Fruit fly (Drosophila melanogaster) whole organism, embryonic: ENCODE data around the gene rols.

Experiments used
- Asciz ChIP-seq: fragments of 200-800 bp; sonication (Bioruptor generic); optimal IDR thresholded peaks from 2 replicates; lab custom pipeline; 2017; ENCODE audit warnings: missing biosample characterization, mild to moderate bottlenecking, missing genetic modification characterization, missing genetic modification reagents
- Atf-2 ChIP-seq: fragments of 200-800 bp; sonication (Bioruptor generic); optimal IDR thresholded peaks from 2 replicates; lab custom pipeline; 2016; ENCODE audit warnings: missing biosample characterization, missing genetic modification characterization
- CG10209 ChIP-seq: fragments of 200-800 bp; sonication (Bioruptor generic); optimal IDR thresholded peaks from 3 replicates; lab custom pipeline; 2017; ENCODE audit warnings: missing biosample characterization, mild to moderate bottlenecking, missing genetic modification characterization, missing genetic modification reagents
- CG10431 ChIP-seq: fragments of 200-800 bp; sonication (Bioruptor generic); optimal IDR thresholded peaks from 3 replicates; lab custom pipeline; 2018; ENCODE audit warnings: missing biosample characterization, mild to moderate bottlenecking, missing genetic modification characterization
- CG10979 ChIP-seq: fragments of 200-800 bp; sonication (Bioruptor generic); optimal IDR thresholded peaks from 2 replicates; lab custom pipeline; 2018; ENCODE audit warnings: missing biosample characterization, mild to moderate bottlenecking, missing genetic modification characterization, moderate library complexity
- CG11085 ChIP-seq: fragments of 200-800 bp; sonication (Bioruptor generic); IDR thresholded peaks from 2 replicates; pipeline ENCODE4 v1.3.6; 2022; ENCODE audit warnings: missing biosample characterization, missing genetic modification characterization
- CG11398 ChIP-seq: fragments of 200-800 bp; sonication (Bioruptor generic); optimal IDR thresholded peaks from 2 replicates; lab custom pipeline; 2016; ENCODE audit warnings: missing biosample characterization, missing genetic modification characterization
- CG11504 ChIP-seq: fragments of 200-800 bp; sonication (Bioruptor generic); optimal IDR thresholded peaks from 3 replicates; lab custom pipeline; 2019; ENCODE audit warnings: missing biosample characterization, mild to moderate bottlenecking, missing genetic modification characterization, moderate library complexity
- CG12299 ChIP-seq: fragments of 200-800 bp; sonication (Bioruptor generic); optimal IDR thresholded peaks from 2 replicates; lab custom pipeline; 2018; ENCODE audit warnings: missing biosample characterization, mild to moderate bottlenecking, missing genetic modification characterization
- CG12744 ChIP-seq: fragments of 200-800 bp; sonication (Bioruptor generic); optimal IDR thresholded peaks from 2 replicates; lab custom pipeline; 2016; ENCODE audit warnings: missing biosample characterization, missing genetic modification characterization
- CG13287 ChIP-seq: fragments of 200-800 bp; sonication (Bioruptor generic); IDR thresholded peaks from 2 replicates; pipeline ENCODE4 v1.3.6; 2022; ENCODE audit warnings: missing biosample characterization, missing genetic modification characterization; ENCODE audit not compliant: partially characterized antibody
- CG13894 ChIP-seq: fragments of 200-800 bp; sonication (Bioruptor generic); optimal IDR thresholded peaks from 3 replicates; lab custom pipeline; 2018; ENCODE audit warnings: missing biosample characterization, mild to moderate bottlenecking, missing genetic modification characterization, moderate library complexity
- CG15269 ChIP-seq: fragments of 200-800 bp; sonication (Bioruptor generic); optimal IDR thresholded peaks from 2 replicates; lab custom pipeline; 2018; ENCODE audit warnings: missing biosample characterization, mild to moderate bottlenecking, missing genetic modification characterization, moderate library complexity
- CG1529 ChIP-seq: fragments of 200-800 bp; sonication (Bioruptor generic); optimal IDR thresholded peaks from 3 replicates; lab custom pipeline; 2018; ENCODE audit warnings: missing biosample characterization, missing genetic modification characterization
- CG15479 ChIP-seq: fragments of 200-800 bp; sonication (Bioruptor generic); optimal IDR thresholded peaks from 3 replicates; lab custom pipeline; 2019; ENCODE audit warnings: missing biosample characterization, mild to moderate bottlenecking, missing genetic modification characterization, moderate library complexity
- CG15601 ChIP-seq: fragments of 200-800 bp; sonication (Bioruptor generic); optimal IDR thresholded peaks from 3 replicates; lab custom pipeline; 2019; ENCODE audit warnings: missing biosample characterization, mild to moderate bottlenecking, missing genetic modification characterization, moderate library complexity
- CG17829 ChIP-seq: fragments of 200-800 bp; optimal IDR thresholded peaks from 2 replicates; lab custom pipeline; 2019; ENCODE audit warnings: missing biosample characterization, mild to moderate bottlenecking, missing genetic modification characterization, moderate library complexity
- CG18619 ChIP-seq: fragments of 200-800 bp; sonication (Bioruptor generic); optimal IDR thresholded peaks from 3 replicates; lab custom pipeline; 2017; ENCODE audit warnings: missing biosample characterization, mild to moderate bottlenecking, missing genetic modification characterization
- CG30403 ChIP-seq: fragments of 200-800 bp; sonication (Bioruptor generic); optimal IDR thresholded peaks from 3 replicates; lab custom pipeline; 2016; ENCODE audit warnings: missing biosample characterization, missing genetic modification characterization
- CG33557 ChIP-seq: fragments of 200-800 bp; sonication (Bioruptor generic); optimal IDR thresholded peaks from 2 replicates; lab custom pipeline; 2019; ENCODE audit warnings: missing biosample characterization, mild to moderate bottlenecking, missing genetic modification characterization, moderate library complexity
- CG6854 ChIP-seq: fragments of 200-800 bp; sonication (Bioruptor generic); optimal IDR thresholded peaks from 3 replicates; lab custom pipeline; 2017; ENCODE audit warnings: missing biosample characterization, mild to moderate bottlenecking, missing genetic modification characterization
- CG8290 ChIP-seq, 3 experiments: fragments of 200-800 bp; sonication (Bioruptor generic); optimal IDR thresholded peaks; 2 replicates each; lab custom pipeline; 2016 to 2019; ENCODE audit warnings: missing biosample characterization in 3 of 3, missing genetic modification characterization in 3 of 3, mild to moderate bottlenecking in 2 of 3, moderate library complexity in 1 of 3
- CG8944 ChIP-seq: fragments of 200-800 bp; sonication (Bioruptor generic); optimal IDR thresholded peaks from 3 replicates; lab custom pipeline; 2016; ENCODE audit warnings: missing biosample characterization, missing genetic modification characterization
- CG9817 ChIP-seq: fragments of 200-800 bp; sonication (Bioruptor generic); optimal IDR thresholded peaks from 2 replicates; lab custom pipeline; 2018; ENCODE audit warnings: missing biosample characterization, mild to moderate bottlenecking, missing genetic modification characterization, moderate library complexity
- Dip3 ChIP-seq: fragments of 200-800 bp; sonication (Bioruptor generic); optimal IDR thresholded peaks from 3 replicates; lab custom pipeline; 2016; ENCODE audit warnings: missing biosample characterization, missing genetic modification characterization
- Hr51 ChIP-seq, 2 experiments: fragments of 200-800 bp; sonication (Bioruptor generic); optimal IDR thresholded peaks; 2 replicates in 1 of 2; 3 replicates in 1 of 2; lab custom pipeline; 2016 to 2018; ENCODE audit warnings: missing biosample characterization in 2 of 2, missing genetic modification characterization in 2 of 2, mild to moderate bottlenecking in 1 of 2, moderate library complexity in 1 of 2
- MBD-R2 ChIP-seq: fragments of 200-800 bp; sonication (Bioruptor generic); IDR thresholded peaks from 2 replicates; pipeline ENCODE4 v1.3.6; 2022; ENCODE audit warnings: missing biosample characterization, missing genetic modification characterization
- MESR4 ChIP-seq: fragments of 200-800 bp; sonication (Bioruptor generic); optimal IDR thresholded peaks from 2 replicates; lab custom pipeline; 2018; ENCODE audit warnings: missing biosample characterization, mild to moderate bottlenecking, missing genetic modification characterization, moderate library complexity
- NfI ChIP-seq: fragments of 200-800 bp; sonication (Bioruptor generic); optimal IDR thresholded peaks from 3 replicates; lab custom pipeline; 2018; ENCODE audit warnings: missing biosample characterization, mild to moderate bottlenecking, missing genetic modification characterization, moderate library complexity
- Oaz ChIP-seq: fragments of 200-800 bp; sonication (Bioruptor generic); IDR thresholded peaks from 2 replicates; pipeline ENCODE4 v1.3.6; 2022; ENCODE audit warnings: missing biosample characterization, missing genetic modification characterization
- Pdp1 ChIP-seq, 2 experiments: fragments of 200-800 bp; sonication (Bioruptor generic); optimal IDR thresholded peaks; 3 replicates each; lab custom pipeline; 2016; ENCODE audit warnings: missing biosample characterization in 2 of 2, missing genetic modification characterization in 2 of 2, mild to moderate bottlenecking in 1 of 2, moderate library complexity in 1 of 2
- Side ChIP-seq: fragments of 200-800 bp; sonication (Bioruptor generic); optimal IDR thresholded peaks from 2 replicates; lab custom pipeline; 2016; ENCODE audit warnings: missing biosample characterization, missing genetic modification characterization
- Six4 ChIP-seq: fragments of 200-800 bp; sonication (Bioruptor generic); optimal IDR thresholded peaks from 2 replicates; lab custom pipeline; 2016; ENCODE audit warnings: missing biosample characterization, missing genetic modification characterization
- Sry-δ ChIP-seq: fragments of 200-800 bp; sonication (Bioruptor generic); optimal IDR thresholded peaks from 2 replicates; lab custom pipeline; 2016; ENCODE audit warnings: missing biosample characterization, missing genetic modification characterization
- cad ChIP-seq: fragments of >200 bp; optimal IDR thresholded peaks from 2 replicates; lab custom pipeline; 2017; ENCODE audit warnings: missing biosample characterization, missing genetic modification characterization
- cas ChIP-seq: fragments of 200-800 bp; sonication (Bioruptor generic); IDR thresholded peaks from 2 replicates; pipeline ENCODE4 v1.3.6; 2022; ENCODE audit warnings: missing biosample characterization, missing genetic modification characterization
- ci ChIP-seq: fragments of 200-800 bp; sonication (Bioruptor generic); IDR thresholded peaks from 3 replicates; pipeline ENCODE4 v1.3.6; 2022; ENCODE audit warnings: missing biosample characterization, missing genetic modification characterization
- dmrt11E ChIP-seq: fragments of 200-800 bp; sonication (Bioruptor generic); optimal IDR thresholded peaks from 3 replicates; lab custom pipeline; 2018; ENCODE audit warnings: missing biosample characterization, mild to moderate bottlenecking, missing genetic modification characterization, moderate library complexity
- eve ChIP-seq, 2 experiments: fragments of >200 bp; optimal IDR thresholded peaks; 2 replicates each; lab custom pipeline; 2017; ENCODE audit warnings: missing biosample characterization in 2 of 2, missing genetic modification characterization in 2 of 2
- nerfin-1 ChIP-seq: fragments of 200-800 bp; sonication (Bioruptor generic); optimal IDR thresholded peaks from 3 replicates; lab custom pipeline; 2019; ENCODE audit warnings: missing biosample characterization, mild to moderate bottlenecking, missing genetic modification characterization, moderate library complexity
- otp ChIP-seq: fragments of 200-800 bp; sonication (Bioruptor generic); IDR thresholded peaks from 3 replicates; pipeline ENCODE4, ENCODE4 v1.3.6; 2022; ENCODE audit warnings: missing biosample characterization, missing genetic modification characterization
- prd ChIP-seq, 3 experiments: fragments of >200 bp in 2 of 3; fragments of 200-800 bp in 1 of 3; sonication (Bioruptor generic) in 1 of 3; optimal IDR thresholded peaks in 2 of 3; IDR thresholded peaks in 1 of 3; 2 replicates in 2 of 3; 3 replicates in 1 of 3; pipeline versions ENCODE4 v1.3.6 to Lab custom; 2017 to 2022; ENCODE audit warnings: missing biosample characterization in 1 of 3, missing genetic modification characterization in 1 of 3
- shn ChIP-seq: fragments of 200-800 bp; sonication (Bioruptor generic); optimal IDR thresholded peaks from 3 replicates; lab custom pipeline; 2016; ENCODE audit warnings: missing biosample characterization, missing genetic modification characterization
- slbo ChIP-seq: fragments of 200-800 bp; sonication (Bioruptor generic); IDR thresholded peaks from 2 replicates; pipeline ENCODE4 v1.3.6; 2022; ENCODE audit warnings: missing biosample characterization, missing genetic modification characterization
- sr ChIP-seq: fragments of 200-800 bp; sonication (Bioruptor generic); IDR thresholded peaks from 3 replicates; pipeline ENCODE4 v1.3.6; 2022; ENCODE audit warnings: missing biosample characterization, missing genetic modification characterization
- ssp ChIP-seq: fragments of 200-800 bp; sonication (Bioruptor generic); IDR thresholded peaks from 2 replicates; pipeline ENCODE4 v1.3.6; 2022; ENCODE audit warnings: missing biosample characterization, missing genetic modification characterization
- vvl ChIP-seq: fragments of 200-800 bp; sonication (Bioruptor generic); IDR thresholded peaks from 2 replicates; pipeline ENCODE4 v1.3.6; 2022; ENCODE audit warnings: missing biosample characterization, missing genetic modification characterization

rols gene

DNA sequence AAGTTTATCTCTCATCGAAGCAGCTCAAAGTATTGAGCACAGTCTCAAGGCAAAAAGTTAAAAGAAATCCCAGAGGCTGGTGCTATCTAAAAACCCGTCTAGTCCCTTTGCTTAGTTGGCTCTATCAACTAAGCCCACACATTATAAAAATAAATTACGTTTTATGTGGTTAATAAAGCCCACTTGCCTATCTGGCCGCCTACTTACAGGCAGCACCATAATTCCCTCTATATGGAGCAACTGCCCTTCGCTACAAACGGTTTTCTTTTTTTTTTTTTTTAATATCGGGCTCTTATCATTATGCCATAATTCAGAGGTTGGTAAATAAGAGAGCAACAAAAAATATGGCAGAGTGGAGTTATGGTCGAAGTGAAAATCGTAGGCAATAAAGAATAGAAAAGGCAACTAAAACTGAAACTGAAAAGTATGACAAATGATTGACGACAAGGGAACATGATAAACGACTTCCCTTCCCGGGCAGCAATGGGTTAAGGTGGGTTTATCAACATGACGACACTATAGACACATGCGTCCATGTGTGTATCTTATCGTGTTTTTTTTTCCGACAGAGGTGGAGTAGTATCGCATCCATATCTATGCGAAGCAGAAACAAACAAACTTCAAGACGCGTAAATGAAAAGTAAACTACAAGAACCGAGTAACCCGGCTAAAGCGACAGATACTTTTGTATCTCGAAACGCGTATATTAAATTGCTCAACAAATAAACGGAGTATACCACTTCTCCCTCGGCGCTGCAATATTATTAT is 14.1 kb upstream of the rols start (continued):
- TF ChIP-seq Dip3 (GFP tag; lab: Kevin White, UChicago) = no peak
- no peak for TF ChIP-seq sr (GFP tag; lab: Robert Waterston, UW)
- no peak for TF ChIP-seq CG12299 (tag; lab: Kevin White, UChicago)
- TF ChIP-seq Atf-2 = peak; percentile 23
- TF ChIP-seq CG33557 = peak; percentile 69
- TF ChIP-seq Side (GFP tag; lab: Kevin White, UChicago) = peak; percentile 31
- TF ChIP-seq CG15479 (GFP tag; lab: Kevin White, UChicago) = peak; percentile 14
- TF ChIP-seq CG10979 = peak; percentile 6
- TF ChIP-seq eve (GFP tag; optimal IDR thresholded peaks at IDR 0.05; lab: Kevin White, UChicago) = peak in 1 of 2 experiments; percentile 46
- peak; percentile 11 for TF ChIP-seq CG17829 (tag; lab: Kevin White, UChicago)
- TF ChIP-seq Pdp1 (GFP tag; optimal IDR thresholded peaks at IDR 0.05; lab: Kevin White, UChicago) = peak in 1 of 2 experiments; percentile 61
- TF ChIP-seq CG8290 (GFP tag; optimal IDR thresholded peaks at IDR 0.05; lab: Kevin White, UChicago) = no peak
- TF ChIP-seq CG8290 (tag; optimal IDR thresholded peaks at IDR 0.05; lab: Kevin White, UChicago) = peak in 1 of 2 experiments; percentile 3
- TF ChIP-seq ci = peak; percentile 41; the same call in 2 of the 3 replicates
- peak; percentile 16 for TF ChIP-seq CG11504 (tag; lab: Kevin White, UChicago)
- peak; percentile 4 for TF ChIP-seq CG1529 (GFP tag; lab: Kevin White, UChicago)
- peak in 1 of 2 experiments; percentile 22 for TF ChIP-seq Hr51 (GFP tag; optimal IDR thresholded peaks at IDR 0.05; lab: Kevin White, UChicago)
- no peak for TF ChIP-seq cad (GFP tag; lab: Kevin White, UChicago)
- TF ChIP-seq CG18619 (GFP tag; lab: Kevin White, UChicago) = no peak
- TF ChIP-seq CG6854 (GFP tag; lab: Kevin White, UChicago) = peak; percentile 25
- TF ChIP-seq ssp (GFP tag; lab: Robert Waterston, UW) = no peak
- no peak for TF ChIP-seq Six4 (GFP tag; lab: Kevin White, UChicago)
- TF ChIP-seq Asciz (GFP tag; lab: Kevin White, UChicago) = peak; percentile 0
- TF ChIP-seq prd (optimal IDR thresholded peaks at IDR 0.05; lab: Kevin White, UChicago) = no peak
- TF ChIP-seq prd (GFP tag; IDR thresholded peaks at IDR 0.05; lab: Robert Waterston, UW) = 0 out of 3 replicates have a peak, but pooled peaks have one; percentile 24
- no peak for TF ChIP-seq Oaz (GFP tag; lab: Robert Waterston, UW)
- TF ChIP-seq vvl (GFP tag; lab: Robert Waterston, UW) = no peak
- peak; percentile 70 for TF ChIP-seq CG15601 (tag; lab: Kevin White, UChicago)
- TF ChIP-seq CG30403 (GFP tag; lab: Kevin White, UChicago) = no peak
- TF ChIP-seq cas (GFP tag; lab: Robert Waterston, UW) = no peak
- TF ChIP-seq NfI = no peak
- no peak for TF ChIP-seq CG11398 (GFP tag; lab: Kevin White, UChicago)
- peak; percentile 2 for TF ChIP-seq CG9817
- no peak for TF ChIP-seq CG12744 (GFP tag; lab: Kevin White, UChicago)
- peak; percentile 38 for TF ChIP-seq dmrt11E (tag; lab: Kevin White, UChicago)
- TF ChIP-seq MBD-R2 = peak; percentile 14; the same call in 1 of the 2 replicates
- TF ChIP-seq CG15269 (tag; lab: Kevin White, UChicago) = peak; percentile 41
- peak; percentile 22 for TF ChIP-seq nerfin-1 (tag; lab: Kevin White, UChicago)
- peak; percentile 33 for TF ChIP-seq CG13894 (tag; lab: Kevin White, UChicago)
- no peak for TF ChIP-seq Sry-δ (GFP tag; lab: Kevin White, UChicago)
- TF ChIP-seq CG10431 (GFP tag; lab: Kevin White, UChicago) = peak; percentile 62
- TF ChIP-seq slbo = 0 out of 2 replicates have a peak, but pooled peaks have one; percentile 12
- peak; percentile 32 for TF ChIP-seq CG10209
- TF ChIP-seq shn (GFP tag; lab: Kevin White, UChicago) = no peak
- TF ChIP-seq CG13287 (GFP tag; lab: Robert Waterston, UW) = no peak
- TF ChIP-seq CG8944 (GFP tag; lab: Kevin White, UChicago) = no peak
- TF ChIP-seq otp (GFP tag; lab: Robert Waterston, UW) = 0 out of 3 replicates have a peak, but pooled peaks have one; percentile 11
- TF ChIP-seq MESR4 (GFP tag; lab: Kevin White, UChicago) = no peak
- TF ChIP-seq CG11085 (GFP tag; lab: Robert Waterston, UW) = no peak
